Worm (Caenorhabditis elegans) whole organism, young adult: ENCODE data around the gene ipla-1.

Experiments
- B0336.3 ChIP-seq: fragments of 200-800 bp; sonication (Bioruptor generic); IDR thresholded peaks from 2 replicates; pipeline ENCODE4 v1.3.6; 2022; ENCODE audit warnings: missing genetic modification characterization, missing compliant biosample characterization
- F22D6.2 ChIP-seq: sonication (generic microtip); optimal IDR thresholded peaks from 2 replicates; lab custom pipeline; 2016; ENCODE audit warnings: mild to moderate bottlenecking, missing genetic modification characterization, missing compliant biosample characterization
- F52B5.7 ChIP-seq: sonication (generic microtip); optimal IDR thresholded peaks from 2 replicates; lab custom pipeline; 2016; ENCODE audit warnings: mild to moderate bottlenecking, missing genetic modification characterization, missing compliant biosample characterization
- ccch-3 ChIP-seq: fragments of 200-800 bp; sonication (Bioruptor generic); optimal IDR thresholded peaks from 2 replicates; lab custom pipeline; 2018; ENCODE audit warnings: mild to moderate bottlenecking, missing genetic modification characterization, missing compliant biosample characterization
- cebp-1 ChIP-seq, 2 experiments: fragments of 200-800 bp in 1 of 2; sonication (Bioruptor generic) in 1 of 2; sonication (generic microtip) in 1 of 2; IDR thresholded peaks in 1 of 2; optimal IDR thresholded peaks in 1 of 2; 2 replicates each; pipeline versions ENCODE4 v1.3.6 to Lab custom; 2017 to 2022; ENCODE audit warnings: missing compliant biosample characterization in 2 of 2, missing genetic modification characterization in 2 of 2, mild to moderate bottlenecking in 1 of 2, missing genetic modification reagents in 1 of 2, moderate library complexity in 1 of 2
- dpff-1 ChIP-seq: sonication (generic microtip); optimal IDR thresholded peaks from 2 replicates; lab custom pipeline; 2017; ENCODE audit warnings: mild to moderate bottlenecking, missing genetic modification characterization, missing compliant biosample characterization
- lag-1 ChIP-seq: fragments of 200-800 bp; sonication (Bioruptor generic); IDR thresholded peaks from 2 replicates; pipeline ENCODE4 v1.3.6; 2022; ENCODE audit warnings: missing genetic modification reagents, missing genetic modification characterization, missing compliant biosample characterization
- lin-40 ChIP-seq: sonication (generic microtip); optimal IDR thresholded peaks from 2 replicates; lab custom pipeline; 2016; ENCODE audit warnings: missing genetic modification characterization, mild to moderate bottlenecking, missing compliant biosample characterization, missing genotype, missing genetic modification reagents
- pha-4 ChIP-seq: fragments of 150-350 bp; sonication (generic microtip); optimal IDR thresholded peaks from 2 replicates; lab custom pipeline; 2014; ENCODE audit warnings: missing biosample characterization, missing genetic modification reagents, missing genetic modification characterization
- sea-2 ChIP-seq: fragments of 200-800 bp; sonication (Bioruptor generic); IDR thresholded peaks from 2 replicates; pipeline ENCODE4 v1.3.6; 2022; ENCODE audit warnings: missing genetic modification characterization, missing compliant biosample characterization
- snpc-1.3 ChIP-seq: sonication (generic microtip); optimal IDR thresholded peaks from 2 replicates; lab custom pipeline; 2017; ENCODE audit warnings: missing genetic modification characterization, mild to moderate bottlenecking, missing compliant biosample characterization, antibody characterized with exemption, moderate library complexity, missing genotype, missing genetic modification reagents; ENCODE audit not compliant: insufficient read depth
- snpc-3.4 ChIP-seq: sonication (generic microtip); optimal IDR thresholded peaks from 2 replicates; lab custom pipeline; 2017; ENCODE audit warnings: missing genetic modification characterization, mild to moderate bottlenecking, missing compliant biosample characterization, antibody characterized with exemption, moderate library complexity, missing genotype, missing genetic modification reagents

ce11 chrII:4577391-4577790, 23.8 kb downstream of the ipla-1 start:
- TF ChIP-seq snpc-3.4 (no peak), F52B5.7 (tag; lab: Kevin White, UChicago) (no peak), F22D6.2 (tag; lab: Kevin White, UChicago) (no peak), sea-2 (GFP tag; lab: Robert Waterston, UW) (no peak), cebp-1 (GFP tag; IDR thresholded peaks at IDR 0.05; lab: Robert Waterston, UW) (no peak), cebp-1 (tag; optimal IDR thresholded peaks at IDR 0.05; lab: Kevin White, UChicago) (no peak), snpc-1.3 (tag; lab: Kevin White, UChicago) (no peak), lin-40 (tag; lab: Kevin White, UChicago) (no peak), pha-4 (tag; lab: Kevin White, UChicago) (no peak), ccch-3 (GFP tag; lab: Kevin White, UChicago) (no peak), dpff-1 (tag; lab: Kevin White, UChicago) (no peak), lag-1 (no peak), B0336.3 (no peak)
